Fruit fly (Drosophila melanogaster): ENCODE measurements around the gene ase.

ase gene

dm6 chrX:499589-500041 lies 39.1 kb downstream of the ase start (continued):
- TF ChIP-seq gsb-n (tag; optimal IDR thresholded peaks at IDR 0.05), result peak; percentile 61
- peak; percentile 87 for TF ChIP-seq CG18619 (GFP tag; optimal IDR thresholded peaks at IDR 0.05)
- peak; percentile 41; the same call in 1 of the 3 replicates for TF ChIP-seq Aef1 (GFP tag; IDR thresholded peaks at IDR 0.05)
- peak; percentile 73 for TF ChIP-seq CG32532 (GFP tag; IDR thresholded peaks at IDR 0.05)
- no peak for TF ChIP-seq CG2129 (GFP tag; IDR thresholded peaks at IDR 0.05; ENCODE audit: partially characterized antibody)
- TF ChIP-seq Neu2 (GFP tag; optimal IDR thresholded peaks at IDR 0.05; ENCODE audit: borderline replicate concordance), result no peak
- TF ChIP-seq CG8089 (GFP tag; optimal IDR thresholded peaks at IDR 0.05), result peak; percentile 71
- TF ChIP-seq corto (GFP tag; optimal IDR thresholded peaks at IDR 0.05), result no peak
- TF ChIP-seq da (GFP tag; optimal IDR thresholded peaks at IDR 0.05), result peak; percentile 54
- no peak for TF ChIP-seq fd102C (GFP tag; optimal IDR thresholded peaks at IDR 0.05)
- TF ChIP-seq Xrp1 (GFP tag; IDR thresholded peaks at IDR 0.05), result peak; percentile 78
- TF ChIP-seq sim (GFP tag; IDR thresholded peaks at IDR 0.05), result no peak
- TF ChIP-seq Dp (GFP tag; optimal IDR thresholded peaks at IDR 0.05), result no peak
- peak; percentile 82 for TF ChIP-seq gcm (GFP tag; optimal IDR thresholded peaks at IDR 0.05)
- TF ChIP-seq Awh (GFP tag; IDR thresholded peaks at IDR 0.05), result peak; percentile 77
- TF ChIP-seq vnd (GFP tag; IDR thresholded peaks at IDR 0.05; ENCODE audit: partially characterized antibody), result 0 out of 3 replicates have a peak, but pooled peaks have one; percentile 30
- TF ChIP-seq mld (GFP tag; IDR thresholded peaks at IDR 0.05; ENCODE audit: partially characterized antibody), result no peak
- TF ChIP-seq Ravus (GFP tag; IDR thresholded peaks at IDR 0.05), result peak; percentile 33; the same call in 1 of the 2 replicates
- TF ChIP-seq gt (GFP tag; IDR thresholded peaks at IDR 0.05), result no peak
- TF ChIP-seq insv (GFP tag; optimal IDR thresholded peaks at IDR 0.05), result peak in 1 of 2 experiments; percentile 23
- TF ChIP-seq CG2678 (tag; optimal IDR thresholded peaks at IDR 0.05), result peak; percentile 93
- TF ChIP-seq her (GFP tag; optimal IDR thresholded peaks at IDR 0.05), result peak; percentile 71
- no peak for TF ChIP-seq Elba2 (GFP tag; optimal IDR thresholded peaks at IDR 0.05)
- peak; percentile 74 for TF ChIP-seq CG9609 (GFP tag; optimal IDR thresholded peaks at IDR 0.05)
- no peak for TF ChIP-seq CG34224 (GFP tag; IDR thresholded peaks at IDR 0.05; ENCODE audit: partially characterized antibody)
- TF ChIP-seq en (GFP tag; optimal IDR thresholded peaks at IDR 0.05), result peak; percentile 62
- peak; percentile 77 for TF ChIP-seq D19B (GFP tag; optimal IDR thresholded peaks at IDR 0.05)
- no peak for TF ChIP-seq oc (tag; optimal IDR thresholded peaks at IDR 0.05)
- TF ChIP-seq Hmx (GFP tag; optimal IDR thresholded peaks at IDR 0.05), result peak; percentile 57
- TF ChIP-seq CHES-1-like (GFP tag; optimal IDR thresholded peaks at IDR 0.05), result peak; percentile 81
- TF ChIP-seq chinmo (GFP tag; IDR thresholded peaks at IDR 0.05; ENCODE audit: partially characterized antibody), result peak; percentile 77; the same call in 3 of the 4 replicates
- peak; percentile 18 for TF ChIP-seq emc (GFP tag; optimal IDR thresholded peaks at IDR 0.05)
- TF ChIP-seq Hey (tag; optimal IDR thresholded peaks at IDR 0.05), result peak; percentile 72
- 0 out of 3 replicates have a peak, but pooled peaks have one; percentile 34 for TF ChIP-seq CG34422 (GFP tag; IDR thresholded peaks at IDR 0.05)
- peak; percentile 67 for TF ChIP-seq ewg (GFP tag; optimal IDR thresholded peaks at IDR 0.05)
- peak; percentile 41; the same call in 1 of the 3 replicates for TF ChIP-seq CG14050 (GFP tag; IDR thresholded peaks at IDR 0.05)
- TF ChIP-seq org-1 (GFP tag; optimal IDR thresholded peaks at IDR 0.05), result peak; percentile 90
- peak; percentile 96 for TF ChIP-seq row (GFP tag; IDR thresholded peaks at IDR 0.05)
- peak; percentile 43 for TF ChIP-seq twi (tag; optimal IDR thresholded peaks at IDR 0.05)
- peak; percentile 41 for TF ChIP-seq CG6654 (GFP tag; optimal IDR thresholded peaks at IDR 0.05)
- peak; percentile 64 for TF ChIP-seq CG1529 (GFP tag; optimal IDR thresholded peaks at IDR 0.05)
- no peak for TF ChIP-seq dati (GFP tag; IDR thresholded peaks at IDR 0.05)
- TF ChIP-seq Mrtf (GFP tag; IDR thresholded peaks at IDR 0.05), result peak; percentile 58; the same call in 1 of the 3 replicates
- TF ChIP-seq CG5245 (GFP tag; optimal IDR thresholded peaks at IDR 0.05), result peak; percentile 17
- TF ChIP-seq CG12391 (tag; optimal IDR thresholded peaks at IDR 0.05), result peak; percentile 76
- peak; percentile 43; the same call in 1 of the 3 replicates for TF ChIP-seq ase (GFP tag; IDR thresholded peaks at IDR 0.05)
- peak; percentile 53 to 66 for TF ChIP-seq bsh (GFP tag; optimal IDR thresholded peaks at IDR 0.05)
- peak; percentile 40 for TF ChIP-seq CG17912 (GFP tag; optimal IDR thresholded peaks at IDR 0.05)
- TF ChIP-seq Sry-β (GFP tag; optimal IDR thresholded peaks at IDR 0.05), result no peak
- peak; percentile 60; the same call in 1 of the 2 replicates for TF ChIP-seq danr (GFP tag; IDR thresholded peaks at IDR 0.05)

Measured in whole organism, embryonic.